Worm (Caenorhabditis elegans): ENCODE data around the gene ZK721.3.
A peak's percentile ranks its signal among the peaks of the same experiment; 100 is the strongest.

ce11 chrX:8820643-8821042 is 36.3 kb downstream of the ZK721.3 start:
- TF ChIP-seq fos-1 (tag; optimal IDR thresholded peaks at IDR 0.05) (peak; percentile 92), Y55F3AM.14 (GFP tag; optimal IDR thresholded peaks at IDR 0.05) (no peak), nhr-10 (tag; optimal IDR thresholded peaks at IDR 0.05) (no peak), aly-2 (tag; optimal IDR thresholded peaks at IDR 0.05) (no peak), elt-1 (tag; optimal IDR thresholded peaks at IDR 0.05) (no peak), ceh-82 (tag; optimal IDR thresholded peaks at IDR 0.05) (no peak), elt-3 (tag; optimal IDR thresholded peaks at IDR 0.05) (no peak)

All from whole organism, L2 larva.